Worm (Caenorhabditis elegans): Measurements from ENCODE around the gene cest-34.

Gene cest-34

DNA sequence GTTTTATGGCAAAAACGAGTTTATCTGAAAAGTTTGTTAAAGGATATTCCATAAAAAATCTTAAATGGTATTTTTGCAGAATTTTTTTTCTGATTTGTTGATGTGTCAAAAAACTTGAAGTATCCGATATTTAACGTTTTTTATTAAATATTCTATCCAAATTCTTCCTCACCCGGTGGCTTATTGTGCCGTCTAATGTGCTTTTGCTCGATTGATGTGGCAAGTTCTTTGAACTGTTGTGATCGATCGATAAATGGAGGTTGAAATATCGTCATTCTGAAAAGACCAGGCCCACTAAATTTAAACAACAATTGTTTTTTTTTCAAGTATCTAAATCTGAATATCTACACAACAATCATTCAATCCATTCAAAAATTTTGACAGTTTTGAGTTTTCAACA, 21.4 kb upstream of the cest-34 start, which contains the start of gene syx-18 (continued):
- TF ChIP-seq F10E7.11 (tag; optimal IDR thresholded peaks at IDR 0.05) (no peak), ztf-28 (GFP tag; IDR thresholded peaks at IDR 0.05) (no peak), madf-3 (GFP tag; IDR thresholded peaks at IDR 0.05) (no peak), ceh-91 (GFP tag; IDR thresholded peaks at IDR 0.05) (no peak), mel-28 (tag; optimal IDR thresholded peaks at IDR 0.05; ENCODE audit: borderline replicate concordance) (no peak), ztf-3 (GFP tag; optimal IDR thresholded peaks at IDR 0.05) (no peak), T26A5.8 (tag; optimal IDR thresholded peaks at IDR 0.05) (no peak), lag-1 (GFP tag; IDR thresholded peaks at IDR 0.05) (no peak), madf-10 (tag; optimal IDR thresholded peaks at IDR 0.05) (no peak), pha-4 (tag; optimal IDR thresholded peaks at IDR 0.05) (no peak), B0336.3 (GFP tag; IDR thresholded peaks at IDR 0.05) (peak; percentile 33; the same call in 1 of the 2 replicates), efl-1 (GFP tag; optimal IDR thresholded peaks at IDR 0.05) (no peak), rec-8 (tag; optimal IDR thresholded peaks at IDR 0.05) (no peak), hlh-12 (tag; optimal IDR thresholded peaks at IDR 0.05) (no peak)

DNA sequence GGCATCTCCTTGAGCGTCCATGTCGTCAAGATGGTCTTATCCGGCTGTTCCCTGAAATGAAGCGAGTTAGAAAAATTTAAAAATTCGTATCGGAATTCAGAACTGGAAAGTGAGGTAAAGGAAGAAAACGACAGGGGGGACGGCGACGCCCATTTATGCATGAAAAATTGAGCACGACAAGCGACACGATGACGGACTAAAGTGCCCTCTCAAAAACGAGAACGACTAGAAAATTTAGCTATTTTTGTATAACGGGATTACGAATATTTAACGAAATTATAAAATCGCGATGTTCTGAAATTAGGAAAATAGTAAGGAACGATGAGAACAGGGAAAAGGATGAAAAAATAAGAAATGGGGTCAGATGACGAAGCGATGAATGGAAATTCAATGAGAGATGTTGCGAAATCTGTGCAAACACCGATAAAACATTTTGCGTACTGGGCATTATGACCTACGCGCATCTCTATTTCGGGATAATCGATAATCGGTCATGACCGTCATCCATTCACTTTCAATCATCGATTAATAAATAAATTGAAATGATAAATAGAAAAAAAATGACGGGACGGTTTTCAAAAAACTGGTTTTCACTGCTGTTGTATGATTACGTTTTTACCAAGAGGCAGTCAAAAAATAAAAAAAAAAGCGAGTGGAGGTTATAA, 20.0 kb upstream of the cest-34 start, which contains the start of gene snb-1:
Gene snb-1 (minus strand): TSS at position 51 of the 665 bp plus-strand sequence.
- TF ChIP-seq pbrm-1 (GFP tag; IDR thresholded peaks at IDR 0.05) (0 out of 2 replicates have a peak, but pooled peaks have one; percentile 22), ztf-26 (tag; optimal IDR thresholded peaks at IDR 0.05) (peak; percentile 16), hmg-1.2 (GFP tag; IDR thresholded peaks at IDR 0.05) (no peak), dox-1 (GFP tag; IDR thresholded peaks at IDR 0.05) (peak; percentile 27; the same call in 1 of the 2 replicates), K11D2.4 (GFP tag; IDR thresholded peaks at IDR 0.05) (peak; percentile 23; the same call in 1 of the 2 replicates), unc-130 (GFP tag; optimal IDR thresholded peaks at IDR 0.05) (no peak), athp-1 (tag; optimal IDR thresholded peaks at IDR 0.05) (peak; percentile 66), lin-54 (GFP tag; optimal IDR thresholded peaks at IDR 0.05) (peak; percentile 11), ZK185.1 (tag; optimal IDR thresholded peaks at IDR 0.05; ENCODE audit: poor library complexity, severe bottlenecking) (peak; percentile 62), snpc-4 (GFP tag; optimal IDR thresholded peaks at IDR 0.05) (no peak), snpc-4 (tag; optimal IDR thresholded peaks at IDR 0.05) (peak in 3 of 4 experiments; percentile 29 to 78 (median 38)), egrh-3 (GFP tag; IDR thresholded peaks at IDR 0.05) (no peak), mxl-1 (tag; optimal IDR thresholded peaks at IDR 0.05) (no peak), B0261.1 (tag; optimal IDR thresholded peaks at IDR 0.05) (no peak), F23B12.7 (tag; optimal IDR thresholded peaks at IDR 0.05; ENCODE audit: insufficient read depth) (peak; percentile 20), bed-1 (GFP tag; IDR thresholded peaks at IDR 0.05) (no peak), F57A8.1 (GFP tag; optimal IDR thresholded peaks at IDR 0.05) (no peak), cebp-1 (GFP tag; IDR thresholded peaks at IDR 0.05) (peak; percentile 99), cebp-1 (tag; optimal IDR thresholded peaks at IDR 0.05) (peak; percentile 100), ztf-18 (tag; optimal IDR thresholded peaks at IDR 0.05) (no peak), nhr-80 (tag; optimal IDR thresholded peaks at IDR 0.05) (peak; percentile 2), lin-40 (tag; optimal IDR thresholded peaks at IDR 0.05) (peak; percentile 73), Y79H2A.3 (GFP tag; conservative IDR thresholded peaks at IDR 0.05) (no peak), ztf-6 (GFP tag; IDR thresholded peaks at IDR 0.05) (no peak), nfyb-1 (GFP tag; IDR thresholded peaks at IDR 0.05) (peak; percentile 43; the same call in 1 of the 2 replicates), attf-5 (GFP tag; optimal IDR thresholded peaks at IDR 0.05) (peak; percentile 97)
